Worm (Caenorhabditis elegans): ENCODE data around the gene F28C6.8.

F28C6.8 gene

ce11 chrII:8588442-8588841 lies 18.2 kb upstream of the F28C6.8 start (continued):
- no peak for TF ChIP-seq hlh-17 (GFP tag; optimal IDR thresholded peaks at IDR 0.05; ENCODE audit: borderline replicate concordance)
- TF ChIP-seq hlh-4 (tag; optimal IDR thresholded peaks at IDR 0.05), result no peak
- no peak for TF ChIP-seq efl-3 (GFP tag; optimal IDR thresholded peaks at IDR 0.05)
- TF ChIP-seq ceh-82 (tag; optimal IDR thresholded peaks at IDR 0.05), result no peak
- TF ChIP-seq unc-30 (tag; optimal IDR thresholded peaks at IDR 0.05), result no peak
- TF ChIP-seq zag-1 (tag; optimal IDR thresholded peaks at IDR 0.05), result peak; percentile 35
- no peak for TF ChIP-seq unc-130 (tag; optimal IDR thresholded peaks at IDR 0.05)

- peak; percentile 88 for TF ChIP-seq lin-14 (GFP tag; optimal IDR thresholded peaks at IDR 0.05)
- TF ChIP-seq ceh-8 (GFP tag; optimal IDR thresholded peaks at IDR 0.05), result peak; percentile 77
- TF ChIP-seq sup-37 (GFP tag; optimal IDR thresholded peaks at IDR 0.05), result no peak
- TF ChIP-seq swsn-7 (tag; optimal IDR thresholded peaks at IDR 0.05), result no peak
- peak in 1 of 2 experiments; percentile 10 for TF ChIP-seq lin-35 (GFP tag; optimal IDR thresholded peaks at IDR 0.05)
- peak; percentile 51 for TF ChIP-seq ces-1 (GFP tag; optimal IDR thresholded peaks at IDR 0.05)
- peak; percentile 57 for TF ChIP-seq nhr-71 (tag; optimal IDR thresholded peaks at IDR 0.05)
- no peak for TF ChIP-seq rnt-1 (tag; optimal IDR thresholded peaks at IDR 0.05)
- no peak for TF ChIP-seq unc-130 (tag; optimal IDR thresholded peaks at IDR 0.05)
- TF ChIP-seq zag-1 (tag; optimal IDR thresholded peaks at IDR 0.05), result peak; percentile 52
- TF ChIP-seq aha-1 (tag; optimal IDR thresholded peaks at IDR 0.05), result no peak
- TF ChIP-seq dsc-1 (tag; optimal IDR thresholded peaks at IDR 0.05), result peak; percentile 72
- no peak for TF ChIP-seq ceh-82 (tag; optimal IDR thresholded peaks at IDR 0.05)
- no peak for TF ChIP-seq nhr-19 (GFP tag; conservative IDR thresholded peaks at IDR 0.05)
- TF ChIP-seq lin-39 (tag; optimal IDR thresholded peaks at IDR 0.05), result no peak
- no peak for TF ChIP-seq tbx-2 (tag; optimal IDR thresholded peaks at IDR 0.05)
- TF ChIP-seq unc-62 (GFP tag; optimal IDR thresholded peaks at IDR 0.05), result no peak
- TF ChIP-seq lsy-2 (tag; optimal IDR thresholded peaks at IDR 0.05), result peak in 1 of 2 experiments; percentile 16
- no peak for TF ChIP-seq lin-13 (GFP tag; optimal IDR thresholded peaks at IDR 0.05)
- peak; percentile 51 for TF ChIP-seq unc-86 (tag; optimal IDR thresholded peaks at IDR 0.05)
- TF ChIP-seq tlp-1 (tag; optimal IDR thresholded peaks at IDR 0.05), result no peak
- no peak for TF ChIP-seq mef-2 (tag; optimal IDR thresholded peaks at IDR 0.05)
- TF ChIP-seq elt-3 (tag; optimal IDR thresholded peaks at IDR 0.05), result no peak
- TF ChIP-seq nhr-28 (tag; optimal IDR thresholded peaks at IDR 0.05), result no peak
- TF ChIP-seq nhr-77 (tag; optimal IDR thresholded peaks at IDR 0.05), result no peak
- TF ChIP-seq fkh-4 (tag; optimal IDR thresholded peaks at IDR 0.05; ENCODE audit: borderline replicate concordance), result no peak
- no peak for TF ChIP-seq efl-1 (optimal IDR thresholded peaks at IDR 0.05)
- no peak for TF ChIP-seq efl-1 (GFP tag; optimal IDR thresholded peaks at IDR 0.05 in 1 of 2)
- TF ChIP-seq C16A3.4 (tag; optimal IDR thresholded peaks at IDR 0.05), result no peak
- TF ChIP-seq mep-1 (tag; optimal IDR thresholded peaks at IDR 0.05), result no peak
- TF ChIP-seq unc-30 (tag; optimal IDR thresholded peaks at IDR 0.05), result no peak
- no peak for TF ChIP-seq nhr-11 (tag; optimal IDR thresholded peaks at IDR 0.05)
- no peak for TF ChIP-seq nhr-85 (tag)
These were observed 17.4 kb upstream of the F28C6.8 start for ce11 chrII:8589227-8589626.

DNA sequence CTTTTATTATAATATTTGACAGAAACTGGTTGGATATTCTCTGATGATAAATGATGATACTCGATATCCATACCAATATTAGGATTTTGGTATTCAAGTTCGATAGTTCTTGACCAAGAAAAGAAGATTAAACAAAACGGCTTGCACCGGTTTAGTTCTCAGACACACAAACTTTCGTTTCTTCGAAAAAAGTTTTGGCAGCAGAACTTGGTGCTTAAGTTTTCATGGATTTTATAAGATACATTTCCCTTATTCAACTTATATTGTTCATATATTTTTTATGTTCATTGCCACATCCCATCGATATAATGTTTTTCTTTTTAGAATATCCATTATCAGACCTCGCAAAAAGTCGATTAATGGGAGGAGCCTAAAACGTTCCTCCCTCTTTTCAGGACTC lies 16.0 kb upstream of the F28C6.8 start, which contains the start of gene aptf-4:
aptf-4 (plus strand) TSS at position 301 of the 400 bp plus-strand sequence.
- TF ChIP-seq lir-3 (tag; optimal IDR thresholded peaks at IDR 0.05; ENCODE audit: poor library complexity), result no peak
- TF ChIP-seq nhr-20 (tag; optimal IDR thresholded peaks at IDR 0.05), result no peak
- TF ChIP-seq fkh-10 (GFP tag; optimal IDR thresholded peaks at IDR 0.05), result no peak
- no peak for TF ChIP-seq snu-23 (GFP tag; optimal IDR thresholded peaks at IDR 0.05)
- TF ChIP-seq jun-1 (tag; optimal IDR thresholded peaks at IDR 0.05), result no peak
- no peak for TF ChIP-seq blmp-1 (tag; optimal IDR thresholded peaks at IDR 0.05)
- TF ChIP-seq nhr-11 (tag; optimal IDR thresholded peaks at IDR 0.05), result no peak
- no peak for TF ChIP-seq fkh-4 (tag; optimal IDR thresholded peaks at IDR 0.05; ENCODE audit: borderline replicate concordance)
- TF ChIP-seq mef-2 (tag; optimal IDR thresholded peaks at IDR 0.05), result no peak
- TF ChIP-seq nhr-12 (tag; optimal IDR thresholded peaks at IDR 0.05), result no peak
- no peak for TF ChIP-seq elt-2 (tag; optimal IDR thresholded peaks at IDR 0.05)
- TF ChIP-seq hlh-4 (tag; optimal IDR thresholded peaks at IDR 0.05), result no peak
- no peak for TF ChIP-seq efl-1 (optimal IDR thresholded peaks at IDR 0.05)
- no peak for TF ChIP-seq efl-1 (GFP tag; optimal IDR thresholded peaks at IDR 0.05 in 1 of 2)
- no peak for TF ChIP-seq tbx-2 (tag; optimal IDR thresholded peaks at IDR 0.05)
- no peak for TF ChIP-seq irx-1 (tag; optimal IDR thresholded peaks at IDR 0.05)
- TF ChIP-seq fkh-8 (tag; optimal IDR thresholded peaks at IDR 0.05), result no peak

Data from whole organism, L1 larva.